Fruit fly (Drosophila melanogaster): ENCODE data around the gene hay.
A peak's percentile ranks its signal among the peaks of the same experiment; 100 is the strongest.

The hay gene

dm6 chr3L:10659524-10659923, 28.6 kb downstream of the hay start:
- TF ChIP-seq fd59A (GFP tag; optimal IDR thresholded peaks at IDR 0.05) = no peak
- no peak for TF ChIP-seq CG32006 (GFP tag; optimal IDR thresholded peaks at IDR 0.05)
- TF ChIP-seq Sox102F (GFP tag; optimal IDR thresholded peaks at IDR 0.05) = no peak
- no peak for TF ChIP-seq CG11902 (GFP tag; optimal IDR thresholded peaks at IDR 0.05)

- TF ChIP-seq CG1621 (tag; optimal IDR thresholded peaks at IDR 0.05) (no peak), CG15336 (GFP tag; IDR thresholded peaks at IDR 0.05) (no peak), Hr4 (GFP tag; optimal IDR thresholded peaks at IDR 0.05) (no peak), CG9139 (GFP tag; optimal IDR thresholded peaks at IDR 0.05) (no peak), Sox102F (GFP tag; optimal IDR thresholded peaks at IDR 0.05) (no peak), salr (GFP tag; optimal IDR thresholded peaks at IDR 0.05) (no peak), CG10669 (GFP tag; optimal IDR thresholded peaks at IDR 0.05) (no peak), fkh (GFP tag; optimal IDR thresholded peaks at IDR 0.05) (peak; percentile 51), svp (GFP tag) (peak; percentile 64), Ets96B (tag; optimal IDR thresholded peaks at IDR 0.05) (no peak), Lpt (GFP tag; optimal IDR thresholded peaks at IDR 0.05) (no peak), ss (GFP tag; optimal IDR thresholded peaks at IDR 0.05) (no peak), eg (GFP tag; IDR thresholded peaks at IDR 0.05) (no peak), CG16779 (tag; optimal IDR thresholded peaks at IDR 0.05) (peak; percentile 29), esn (GFP tag; optimal IDR thresholded peaks at IDR 0.05) (no peak), CG8119 (GFP tag; IDR thresholded peaks at IDR 0.05) (no peak), topi (GFP tag; optimal IDR thresholded peaks at IDR 0.05) (no peak), CG6854 (GFP tag; optimal IDR thresholded peaks at IDR 0.05) (no peak), Eip78C (GFP tag) (peak; percentile 36), CG6276 (GFP tag; optimal IDR thresholded peaks at IDR 0.05) (no peak), OdsH (GFP tag; optimal IDR thresholded peaks at IDR 0.05) (no peak), CG6808 (GFP tag; optimal IDR thresholded peaks at IDR 0.05) (no peak), CG8632 (GFP tag; optimal IDR thresholded peaks at IDR 0.05) (peak; percentile 2), Met (GFP tag; optimal IDR thresholded peaks at IDR 0.05) (no peak), CG3919 (GFP tag; optimal IDR thresholded peaks at IDR 0.05) (no peak)
Measured at dm6 chr3L:10659993-10660743, 29.3 kb downstream of the hay start.

- TF ChIP-seq vri (GFP tag; optimal IDR thresholded peaks at IDR 0.05) = peak; percentile 36
- TF ChIP-seq CG34406 (GFP tag; optimal IDR thresholded peaks at IDR 0.05) = no peak
- peak; percentile 13 for TF ChIP-seq CG6276 (GFP tag; optimal IDR thresholded peaks at IDR 0.05)
- no peak for TF ChIP-seq CG11902 (GFP tag; optimal IDR thresholded peaks at IDR 0.05)
- no peak for TF ChIP-seq CG4318 (GFP tag; optimal IDR thresholded peaks at IDR 0.05)
- TF ChIP-seq svp (GFP tag) = peak; percentile 74
- peak; percentile 78 for TF ChIP-seq CG6854 (GFP tag; optimal IDR thresholded peaks at IDR 0.05)
- TF ChIP-seq Hr4 (GFP tag; optimal IDR thresholded peaks at IDR 0.05) = no peak
- no peak for TF ChIP-seq CG11762 (GFP tag; optimal IDR thresholded peaks at IDR 0.05; ENCODE audit: insufficient read depth)
- TF ChIP-seq eg (GFP tag; IDR thresholded peaks at IDR 0.05) = peak; percentile 49; the same call in 2 of the 3 replicates
- no peak for TF ChIP-seq dsx (GFP tag; optimal IDR thresholded peaks at IDR 0.05; ENCODE audit: poor library complexity, severe bottlenecking)
- peak; percentile 79 for TF ChIP-seq Eip93F (GFP tag; optimal IDR thresholded peaks at IDR 0.05)
- TF ChIP-seq Sox14 (GFP tag; optimal IDR thresholded peaks at IDR 0.05) = peak; percentile 3
- TF ChIP-seq CG31627 (GFP tag; optimal IDR thresholded peaks at IDR 0.05) = no peak
- peak; percentile 49; the same call in 1 of the 3 replicates for TF ChIP-seq CG6163 (GFP tag; IDR thresholded peaks at IDR 0.05)
- TF ChIP-seq Eip75B (GFP tag; optimal IDR thresholded peaks at IDR 0.05) = peak; percentile 30
- peak; percentile 7 for TF ChIP-seq Met (GFP tag; optimal IDR thresholded peaks at IDR 0.05)
- peak; percentile 39 for TF ChIP-seq Smox (GFP tag; optimal IDR thresholded peaks at IDR 0.05)
- peak; percentile 24; the same call in 1 of the 2 replicates for TF ChIP-seq CG15336 (GFP tag; IDR thresholded peaks at IDR 0.05)
- peak; percentile 1 for TF ChIP-seq CG6792 (GFP tag; optimal IDR thresholded peaks at IDR 0.05)
- TF ChIP-seq fkh (GFP tag; optimal IDR thresholded peaks at IDR 0.05) = peak; percentile 28
- peak; percentile 0 for TF ChIP-seq CG8632 (GFP tag; optimal IDR thresholded peaks at IDR 0.05)
- no peak for TF ChIP-seq acj6 (GFP tag; optimal IDR thresholded peaks at IDR 0.05)
- TF ChIP-seq pdm3 (GFP tag; optimal IDR thresholded peaks at IDR 0.05) = no peak
- TF ChIP-seq CG3032 (tag; optimal IDR thresholded peaks at IDR 0.05) = peak; percentile 35
- TF ChIP-seq Eip78C (GFP tag) = peak; percentile 78
- TF ChIP-seq esn (GFP tag; optimal IDR thresholded peaks at IDR 0.05) = peak; percentile 32
- TF ChIP-seq CG16779 (tag; optimal IDR thresholded peaks at IDR 0.05) = peak; percentile 28
- peak; percentile 29 for TF ChIP-seq net (GFP tag; optimal IDR thresholded peaks at IDR 0.05)
Measured at dm6 chr3L:10660744-10661589, 30.1 kb downstream of the hay start, which contains the start of the genes CG32066 and CG8003. Gene CG32066 (minus strand): TSS chr3L:10661013. Gene CG8003 (plus strand): TSS chr3L:10661475.
